Worm (Caenorhabditis elegans): ENCODE measurements around the gene srbc-78.

ce11 chrV:20480790-20481189 is 8.2 kb downstream of the srbc-78 start:
- no peak for TF ChIP-seq W03F9.2 (tag; optimal IDR thresholded peaks at IDR 0.05)
- TF ChIP-seq him-1 (tag; optimal IDR thresholded peaks at IDR 0.05), result no peak
- TF ChIP-seq dao-5 (tag; optimal IDR thresholded peaks at IDR 0.05), result no peak

Measured in whole organism, L4/young adult.